Fruit fly (Drosophila melanogaster): ENCODE measurements around the gene CG12520.

dm6 chr3L:12903611-12904010 is 1.1 kb upstream of the CG12520 start, which contains the start of gene CG32117:
- TF ChIP-seq CG12219 (GFP tag; optimal IDR thresholded peaks at IDR 0.05) (no peak), CG8944 (GFP tag; optimal IDR thresholded peaks at IDR 0.05) (no peak), Jarid2 (GFP tag; optimal IDR thresholded peaks at IDR 0.05) (no peak), ham (GFP tag; IDR thresholded peaks at IDR 0.05) (no peak), br (optimal IDR thresholded peaks at IDR 0.05) (no peak), CG16863 (GFP tag; optimal IDR thresholded peaks at IDR 0.05) (no peak), CG7745 (tag; optimal IDR thresholded peaks at IDR 0.05) (no peak), wek (GFP tag; optimal IDR thresholded peaks at IDR 0.05) (no peak), ara (GFP tag; IDR thresholded peaks at IDR 0.05) (no peak), ranshi (GFP tag; IDR thresholded peaks at IDR 0.05) (no peak), vvl (GFP tag; IDR thresholded peaks at IDR 0.05) (no peak), CG18011 (GFP tag; optimal IDR thresholded peaks at IDR 0.05) (no peak), CG2875 (GFP tag; optimal IDR thresholded peaks at IDR 0.05) (no peak), Atf-2 (GFP tag; optimal IDR thresholded peaks at IDR 0.05) (no peak)

Measured in whole organism, embryonic.